Fruit fly (Drosophila melanogaster) whole organism, prepupa: ENCODE data around the gene CG7720.

Experiments
- Blimp-1 ChIP-seq: fragments of 200-800 bp; sonication (Bioruptor generic); optimal IDR thresholded peaks from 3 replicates; lab custom pipeline; 2017; ENCODE audit warnings: missing biosample characterization, missing genetic modification characterization, mild to moderate bottlenecking, moderate library complexity, missing genetic modification reagents
- CG11762 ChIP-seq: fragments of 200-800 bp; sonication (Bioruptor generic); optimal IDR thresholded peaks from 3 replicates; lab custom pipeline; 2016; ENCODE audit warnings: missing biosample characterization, missing genetic modification characterization; ENCODE audit not compliant: insufficient read depth
- CG15336 ChIP-seq: fragments of 200-800 bp; sonication (Bioruptor generic); IDR thresholded peaks from 2 replicates; pipeline ENCODE4 v1.3.6; 2022; ENCODE audit warnings: missing biosample characterization, missing genetic modification characterization
- CG31627 ChIP-seq: fragments of 200-800 bp; sonication (Bioruptor generic); optimal IDR thresholded peaks from 3 replicates; lab custom pipeline; 2016; ENCODE audit warnings: missing biosample characterization, missing genetic modification characterization
- CG32006 ChIP-seq: fragments of 200-800 bp; sonication (Bioruptor generic); optimal IDR thresholded peaks from 3 replicates; lab custom pipeline; 2017; ENCODE audit warnings: missing biosample characterization, mild to moderate bottlenecking, missing genetic modification characterization
- CG3919 ChIP-seq: fragments of 200-800 bp; sonication (Bioruptor generic); optimal IDR thresholded peaks from 3 replicates; lab custom pipeline; 2016; ENCODE audit warnings: missing biosample characterization, missing genetic modification characterization
- CG4318 ChIP-seq: fragments of 200-800 bp; sonication (Bioruptor generic); optimal IDR thresholded peaks from 3 replicates; lab custom pipeline; 2017; ENCODE audit warnings: missing biosample characterization, mild to moderate bottlenecking, missing genetic modification characterization
- CG6276 ChIP-seq: fragments of 200-800 bp; sonication (Bioruptor generic); optimal IDR thresholded peaks from 2 replicates; lab custom pipeline; 2017; ENCODE audit warnings: missing biosample characterization, mild to moderate bottlenecking, missing genetic modification characterization
- CG6792 ChIP-seq: fragments of 200-800 bp; sonication (Bioruptor generic); optimal IDR thresholded peaks from 3 replicates; lab custom pipeline; 2016; ENCODE audit warnings: missing biosample characterization, missing genetic modification characterization
- CG6808 ChIP-seq: fragments of 200-800 bp; sonication (Bioruptor generic); optimal IDR thresholded peaks from 3 replicates; lab custom pipeline; 2017; ENCODE audit warnings: missing biosample characterization, missing genetic modification characterization, mild to moderate bottlenecking, moderate library complexity, missing genetic modification reagents
- CG6854 ChIP-seq: fragments of 200-800 bp; sonication (Bioruptor generic); optimal IDR thresholded peaks from 2 replicates; lab custom pipeline; 2017; ENCODE audit warnings: missing biosample characterization, mild to moderate bottlenecking, missing genetic modification characterization
- CG8119 ChIP-seq: fragments of 200-800 bp; sonication (Bioruptor generic); IDR thresholded peaks from 3 replicates; pipeline ENCODE4 v1.3.6; 2022; ENCODE audit warnings: missing biosample characterization, missing genetic modification characterization
- CG8319 ChIP-seq: fragments of 200-800 bp; sonication (Bioruptor generic); optimal IDR thresholded peaks from 3 replicates; lab custom pipeline; 2016; ENCODE audit warnings: missing biosample characterization, missing genetic modification characterization
- CG8632 ChIP-seq: fragments of 200-800 bp; sonication (Bioruptor generic); optimal IDR thresholded peaks from 3 replicates; lab custom pipeline; 2016; ENCODE audit warnings: missing biosample characterization, missing genetic modification characterization
- CG9139 ChIP-seq: fragments of 200-800 bp; sonication (Bioruptor generic); optimal IDR thresholded peaks from 3 replicates; lab custom pipeline; 2017; ENCODE audit warnings: missing biosample characterization, mild to moderate bottlenecking, missing genetic modification characterization
- Eip75B ChIP-seq: fragments of 200-800 bp; sonication (Bioruptor generic); optimal IDR thresholded peaks from 3 replicates; lab custom pipeline; 2016; ENCODE audit warnings: missing biosample characterization, missing genetic modification characterization
- Eip78C ChIP-seq: fragments of 200-800 bp; sonication (Bioruptor generic); peaks from one replicate; lab custom pipeline; 2016; ENCODE audit warnings: missing biosample characterization, missing genetic modification characterization
- Eip93F ChIP-seq: fragments of 200-800 bp; sonication (Bioruptor generic); optimal IDR thresholded peaks from 2 replicates; lab custom pipeline; 2016; ENCODE audit warnings: missing biosample characterization, mild to moderate bottlenecking, missing genetic modification characterization
- Ets21C ChIP-seq: fragments of 200-800 bp; sonication (Bioruptor generic); optimal IDR thresholded peaks from 3 replicates; lab custom pipeline; 2016; ENCODE audit warnings: missing biosample characterization, missing genetic modification characterization
- Ets96B ChIP-seq: fragments of 200-800 bp; optimal IDR thresholded peaks from 2 replicates; lab custom pipeline; 2019; ENCODE audit warnings: missing biosample characterization, mild to moderate bottlenecking, missing genetic modification characterization, moderate library complexity
- Gug ChIP-seq: fragments of 200-800 bp; sonication (Bioruptor generic); IDR thresholded peaks from 2 replicates; pipeline ENCODE4 v1.3.6; 2022; ENCODE audit warnings: missing biosample characterization, missing genetic modification characterization
- Hr4 ChIP-seq: fragments of 200-800 bp; sonication (Bioruptor generic); optimal IDR thresholded peaks from 3 replicates; lab custom pipeline; 2016; ENCODE audit warnings: missing biosample characterization, missing genetic modification characterization
- OdsH ChIP-seq: fragments of 200-800 bp; sonication (Bioruptor generic); optimal IDR thresholded peaks from 3 replicates; lab custom pipeline; 2016; ENCODE audit warnings: missing biosample characterization, missing genetic modification characterization
- Sox102F ChIP-seq: fragments of 200-800 bp; sonication (Bioruptor generic); optimal IDR thresholded peaks from 2 replicates; lab custom pipeline; 2016; ENCODE audit warnings: missing biosample characterization, mild to moderate bottlenecking, missing genetic modification characterization
- Sox15 ChIP-seq: fragments of 200-800 bp; sonication (Bioruptor generic); optimal IDR thresholded peaks from 3 replicates; lab custom pipeline; 2016; ENCODE audit warnings: missing biosample characterization, missing genetic modification characterization
- acj6 ChIP-seq: fragments of 200-800 bp; sonication (Bioruptor generic); optimal IDR thresholded peaks from 3 replicates; lab custom pipeline; 2016; ENCODE audit warnings: missing biosample characterization, missing genetic modification characterization
- cyc ChIP-seq: fragments of 200-800 bp; sonication (Bioruptor generic); optimal IDR thresholded peaks from 3 replicates; lab custom pipeline; 2016; ENCODE audit warnings: missing biosample characterization, missing genetic modification characterization
- dac ChIP-seq: fragments of 200-800 bp; sonication (Bioruptor generic); optimal IDR thresholded peaks from 2 replicates; lab custom pipeline; 2017; ENCODE audit warnings: missing biosample characterization, mild to moderate bottlenecking, missing genetic modification characterization
- dsx ChIP-seq: fragments of 200-800 bp; optimal IDR thresholded peaks from 3 replicates; lab custom pipeline; 2019; ENCODE audit warnings: missing biosample characterization, mild to moderate bottlenecking, missing genetic modification characterization, moderate library complexity; ENCODE audit not compliant: poor library complexity, severe bottlenecking
- eg ChIP-seq: fragments of 200-800 bp; sonication (Bioruptor generic); IDR thresholded peaks from 3 replicates; pipeline ENCODE4 v1.3.6; 2022; ENCODE audit warnings: missing biosample characterization, missing genetic modification characterization
- esn ChIP-seq: fragments of 200-800 bp; sonication (Bioruptor generic); optimal IDR thresholded peaks from 2 replicates; lab custom pipeline; 2016; ENCODE audit warnings: missing biosample characterization, mild to moderate bottlenecking, missing genetic modification characterization, moderate library complexity
- fd59A ChIP-seq: fragments of 200-800 bp; sonication (Bioruptor generic); optimal IDR thresholded peaks from 2 replicates; lab custom pipeline; 2017; ENCODE audit warnings: missing biosample characterization, mild to moderate bottlenecking, missing genetic modification characterization, missing genetic modification reagents
- fkh ChIP-seq: fragments of 200-800 bp; sonication (Bioruptor generic); optimal IDR thresholded peaks from 3 replicates; lab custom pipeline; 2017; ENCODE audit warnings: missing biosample characterization, mild to moderate bottlenecking, missing genetic modification characterization, moderate library complexity
- lz ChIP-seq: fragments of 200-800 bp; sonication (Bioruptor generic); optimal IDR thresholded peaks from 3 replicates; lab custom pipeline; 2016; ENCODE audit warnings: missing biosample characterization, missing genetic modification characterization
- net ChIP-seq: fragments of 200-800 bp; sonication (Bioruptor generic); optimal IDR thresholded peaks from 3 replicates; lab custom pipeline; 2016; ENCODE audit warnings: missing biosample characterization, missing genetic modification characterization
- pdm3 ChIP-seq: fragments of 200-800 bp; sonication (Bioruptor generic); optimal IDR thresholded peaks from 3 replicates; lab custom pipeline; 2016; ENCODE audit warnings: missing biosample characterization, missing genetic modification characterization
- salr ChIP-seq, 2 experiments: fragments of 200-800 bp; sonication (Bioruptor generic); optimal IDR thresholded peaks; 3 replicates each; lab custom pipeline; 2016 to 2018; ENCODE audit warnings: missing biosample characterization in 2 of 2, missing genetic modification characterization in 2 of 2, mild to moderate bottlenecking in 1 of 2
- spab ChIP-seq: fragments of 200-800 bp; sonication (Bioruptor generic); optimal IDR thresholded peaks from 2 replicates; lab custom pipeline; 2017; ENCODE audit warnings: missing biosample characterization, mild to moderate bottlenecking, missing genetic modification characterization, missing genetic modification reagents
- svp ChIP-seq: fragments of 200-800 bp; sonication (Bioruptor generic); peaks from one replicate; lab custom pipeline; 2016; ENCODE audit warnings: missing biosample characterization, missing genetic modification characterization
- topi ChIP-seq: fragments of 200-800 bp; sonication (Bioruptor generic); optimal IDR thresholded peaks from 3 replicates; lab custom pipeline; 2016; ENCODE audit warnings: missing biosample characterization, missing genetic modification characterization
- vri ChIP-seq: fragments of 200-800 bp; sonication (Bioruptor generic); optimal IDR thresholded peaks from 3 replicates; lab custom pipeline; 2016; ENCODE audit warnings: missing biosample characterization, mild to moderate bottlenecking, missing genetic modification characterization

CG7720 gene

DNA sequence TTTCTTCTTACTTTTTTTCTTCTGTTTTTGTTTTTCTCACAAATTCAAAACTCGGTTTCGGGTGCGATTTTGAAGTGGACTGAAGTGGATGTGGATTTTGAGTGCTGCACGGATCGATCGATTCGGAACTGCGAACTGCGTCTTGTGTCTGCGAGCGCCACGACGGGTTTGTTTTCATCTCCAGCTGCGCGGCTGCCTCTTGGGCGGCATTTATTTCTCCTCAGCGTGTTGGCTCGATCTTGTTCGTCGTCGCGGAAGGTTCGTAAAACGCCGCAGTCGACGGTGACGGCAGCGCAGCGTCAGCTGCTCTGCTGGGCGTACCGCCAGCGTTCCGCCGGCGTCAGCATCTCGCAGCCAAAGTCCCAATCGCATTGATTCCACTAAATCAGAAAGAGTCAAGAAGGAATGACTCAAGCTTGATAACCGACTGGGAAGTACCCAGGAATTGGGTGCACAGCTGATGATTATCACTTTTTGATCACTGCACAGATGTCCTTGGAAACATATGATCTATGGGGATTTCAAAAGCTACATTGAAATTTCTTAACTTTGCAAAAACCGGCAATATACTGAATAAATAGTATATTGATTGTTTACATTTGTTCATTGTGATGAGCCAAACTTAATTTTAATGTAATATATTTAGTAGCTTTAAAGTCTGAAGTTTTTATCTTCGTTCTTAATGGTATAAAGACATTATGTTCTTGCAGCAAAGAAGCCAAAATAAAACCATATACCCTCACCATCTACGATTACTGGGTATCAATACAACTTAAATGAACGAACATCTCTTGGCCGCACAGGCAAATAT, at the start of gene CG7720 (continued):
- TF ChIP-seq spab (GFP tag; lab: Kevin White, UChicago) (peak; percentile 45), esn (GFP tag; lab: Kevin White, UChicago) (peak; percentile 87), salr (GFP tag; optimal IDR thresholded peaks at IDR 0.05; lab: Kevin White, UChicago) (peak; percentile 4 to 76), svp (GFP tag; lab: Kevin White, UChicago) (peak; percentile 88), Hr4 (GFP tag; lab: Kevin White, UChicago) (peak; percentile 82), CG8119 (peak; percentile 51; the same call in 2 of the 3 replicates), dsx (GFP tag; lab: Kevin White, UChicago) (no peak), lz (GFP tag; lab: Kevin White, UChicago) (peak; percentile 80), fkh (no peak)

DNA sequence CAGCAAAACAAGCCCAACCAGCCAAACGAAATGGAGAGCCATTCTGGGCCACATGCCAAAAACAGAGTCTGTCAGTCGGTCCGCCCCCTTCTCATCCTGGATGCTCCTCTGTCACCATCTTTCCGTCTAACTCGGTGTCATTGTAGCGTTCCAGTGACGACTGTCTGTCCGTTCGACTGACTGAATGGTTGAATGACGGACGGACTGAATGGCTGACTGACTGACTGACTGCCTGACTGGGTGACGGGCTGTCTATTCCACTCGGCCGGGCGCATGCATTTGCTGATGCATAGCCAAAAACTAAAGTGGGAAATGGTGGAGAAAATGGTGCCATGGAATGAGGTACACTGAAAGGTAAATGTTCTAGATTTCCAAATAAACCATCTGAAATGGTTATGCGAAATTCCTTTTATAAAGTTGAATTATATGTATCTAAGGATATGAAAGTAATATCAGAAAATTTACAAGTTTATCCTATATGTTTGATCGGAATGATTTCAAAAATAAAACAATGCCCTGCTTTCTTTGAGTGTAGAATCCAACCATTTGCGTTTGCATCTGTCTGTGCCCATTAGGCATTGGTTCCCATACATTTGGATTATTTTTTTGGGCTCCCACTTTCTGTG, 9.4 kb upstream of the CG7720 start:
- peak; percentile 50 for TF ChIP-seq CG15336
- no peak for TF ChIP-seq lz (GFP tag; lab: Kevin White, UChicago)
- no peak for TF ChIP-seq vri (GFP tag; lab: Kevin White, UChicago)
- no peak for TF ChIP-seq fd59A (GFP tag; lab: Kevin White, UChicago)
- TF ChIP-seq CG9139 = no peak
- TF ChIP-seq cyc (GFP tag; lab: Kevin White, UChicago) = no peak
- TF ChIP-seq CG4318 = no peak
- TF ChIP-seq CG8319 (GFP tag; lab: Kevin White, UChicago) = no peak
- TF ChIP-seq CG6808 (GFP tag; lab: Kevin White, UChicago) = no peak
- no peak for TF ChIP-seq esn (GFP tag; lab: Kevin White, UChicago)
- no peak for TF ChIP-seq acj6 (GFP tag; lab: Kevin White, UChicago)
- TF ChIP-seq spab (GFP tag; lab: Kevin White, UChicago) = no peak
- TF ChIP-seq eg (GFP tag; lab: Robert Waterston, UW) = peak; percentile 45; the same call in 2 of the 3 replicates
- no peak for TF ChIP-seq CG6854
- no peak for TF ChIP-seq dac (GFP tag; lab: Kevin White, UChicago)
- TF ChIP-seq OdsH (GFP tag; lab: Kevin White, UChicago) = no peak
- no peak for TF ChIP-seq fkh
- TF ChIP-seq CG11762 (GFP tag; lab: Kevin White, UChicago) = no peak
- TF ChIP-seq pdm3 (GFP tag; lab: Kevin White, UChicago) = no peak
- peak; percentile 42 for TF ChIP-seq CG6276 (GFP tag; lab: Kevin White, UChicago)
- TF ChIP-seq CG8119 = peak; percentile 51
- TF ChIP-seq Sox15 = no peak
- no peak for TF ChIP-seq Ets21C (GFP tag; lab: Kevin White, UChicago)
- TF ChIP-seq CG8632 (GFP tag; lab: Kevin White, UChicago) = no peak
- TF ChIP-seq svp (GFP tag; lab: Kevin White, UChicago) = no peak
- no peak for TF ChIP-seq CG6792
- TF ChIP-seq CG32006 = peak; percentile 22
- no peak for TF ChIP-seq Gug (GFP tag; lab: Robert Waterston, UW)
- peak; percentile 15 for TF ChIP-seq CG3919
- peak; percentile 20 for TF ChIP-seq Hr4 (GFP tag; lab: Kevin White, UChicago)
- peak; percentile 22 for TF ChIP-seq Eip78C (GFP tag; lab: Kevin White, UChicago)
- no peak for TF ChIP-seq Ets96B (tag; lab: Kevin White, UChicago)
- no peak for TF ChIP-seq Eip93F (GFP tag; lab: Kevin White, UChicago)
- TF ChIP-seq Eip75B (GFP tag; lab: Kevin White, UChicago) = no peak
- TF ChIP-seq CG31627 (GFP tag; lab: Kevin White, UChicago) = no peak
- no peak for TF ChIP-seq net (GFP tag; lab: Kevin White, UChicago)
- TF ChIP-seq Blimp-1 (GFP tag; lab: Kevin White, UChicago) = no peak
- no peak for TF ChIP-seq Sox102F (GFP tag; lab: Kevin White, UChicago)
- TF ChIP-seq topi (GFP tag; lab: Kevin White, UChicago) = no peak
